Fruit fly (Drosophila melanogaster) whole organism, pupa: ENCODE results near the gene CG14535.

Source experiments
- CG10348 ChIP-seq: fragments of 200-800 bp; sonication (Bioruptor generic); IDR thresholded peaks from 2 replicates; pipeline ENCODE4 v1.3.6; 2022; ENCODE audit warnings: missing biosample characterization, missing genetic modification characterization
- CG12605 ChIP-seq: fragments of 200-800 bp; sonication (Bioruptor generic); IDR thresholded peaks from 2 replicates; pipeline ENCODE4 v1.3.6; 2022; ENCODE audit warnings: missing biosample characterization, missing genetic modification characterization
- CG14655 ChIP-seq: fragments of 200-800 bp; sonication (Bioruptor generic); optimal IDR thresholded peaks from 3 replicates; lab custom pipeline; 2017; ENCODE audit warnings: mild to moderate bottlenecking, missing biosample characterization, missing genetic modification reagents, missing genetic modification characterization
- EcR ChIP-seq: fragments of 200-800 bp; sonication (Bioruptor generic); optimal IDR thresholded peaks from 3 replicates; lab custom pipeline; 2019; ENCODE audit warnings: missing biosample characterization, missing genetic modification characterization, mild to moderate bottlenecking, moderate library complexity, missing genetic modification reagents
- Ets98B ChIP-seq: fragments of 200-800 bp; sonication (Bioruptor generic); IDR thresholded peaks from 2 replicates; pipeline ENCODE4 v1.3.6; 2022; ENCODE audit warnings: missing biosample characterization, missing genetic modification characterization
- Pif1B ChIP-seq: fragments of 200-800 bp; sonication (Bioruptor generic); optimal IDR thresholded peaks from 3 replicates; lab custom pipeline; 2016; ENCODE audit warnings: missing biosample characterization, missing genetic modification characterization
- rn ChIP-seq: fragments of 200-800 bp; sonication (Bioruptor generic); IDR thresholded peaks from 2 replicates; pipeline ENCODE4 v1.3.6; 2022; ENCODE audit warnings: missing biosample characterization, missing genetic modification characterization

DNA sequence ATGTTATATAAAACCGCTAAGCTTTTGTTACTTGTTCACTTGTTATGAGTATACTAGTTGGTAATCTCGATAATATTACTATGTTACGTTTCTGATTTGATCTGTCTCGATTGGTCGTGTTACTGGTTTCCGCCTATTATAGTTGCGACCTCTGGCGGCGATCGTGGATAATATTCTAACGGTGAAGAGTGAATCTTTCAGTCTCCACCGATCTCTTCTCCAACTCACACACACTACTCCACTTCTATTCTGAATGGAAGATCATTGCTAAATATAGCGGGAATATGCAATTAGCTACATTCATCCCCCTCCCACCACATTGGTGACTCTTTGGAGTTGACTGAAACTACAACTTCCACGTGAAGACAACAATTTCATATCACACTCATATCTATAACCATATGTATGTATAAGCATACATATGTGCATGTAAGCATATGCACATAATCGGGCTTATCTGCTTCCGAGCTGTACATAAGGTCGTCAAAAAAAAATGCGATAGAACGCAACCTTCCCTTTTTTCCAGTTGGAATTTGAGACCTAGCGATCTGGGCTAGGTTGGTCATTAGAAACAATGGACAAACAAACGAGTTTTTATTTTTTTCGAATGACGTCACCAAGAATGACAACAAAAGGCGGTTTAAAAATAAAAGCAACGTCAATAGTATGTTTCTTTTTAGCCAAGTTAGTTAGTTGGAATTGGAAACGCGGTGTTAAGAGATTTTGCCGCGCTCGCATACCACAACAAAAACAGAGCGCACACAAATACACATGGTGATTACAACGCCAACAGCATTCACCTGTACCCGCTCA is 46.2 kb downstream of the CG14535 start:
- no peak for TF ChIP-seq Ets98B (GFP tag; lab: Robert Waterston, UW)
- TF ChIP-seq CG12605 (GFP tag; lab: Robert Waterston, UW): no peak; the same call in 1 of the 2 replicates
- TF ChIP-seq Pif1B (GFP tag; lab: Kevin White, UChicago): no peak
- no peak for TF ChIP-seq EcR (GFP tag; lab: Kevin White, UChicago)
- no peak for TF ChIP-seq CG14655 (GFP tag; lab: Kevin White, UChicago)
- TF ChIP-seq CG10348 (GFP tag; lab: Robert Waterston, UW): no peak
- no peak for TF ChIP-seq rn
